Worm (Caenorhabditis elegans) whole organism, L3 larva: Measurements from ENCODE around the gene F55G7.3.

Source experiments
- R02D3.7 ChIP-seq: fragments of 150-350 bp; optimal IDR thresholded peaks from 2 replicates; lab custom pipeline; 2014; ENCODE audit warnings: missing biosample characterization, missing genetic modification characterization
- ama-1 ChIP-seq: fragments of 150-350 bp; optimal IDR thresholded peaks from 2 replicates; lab custom pipeline; 2018
- ceh-28 ChIP-seq: fragments of 150-350 bp; optimal IDR thresholded peaks from 2 replicates; lab custom pipeline; 2014; ENCODE audit warnings: missing biosample characterization, missing genetic modification reagents, missing genetic modification characterization
- elt-3 ChIP-seq, 3 experiments: fragments of 150-350 bp in 1 of 3; sonication (generic microtip) in 2 of 3; optimal IDR thresholded peaks; 2 replicates in 2 of 3; 4 replicates in 1 of 3; lab custom pipeline; 2014 to 2017; ENCODE audit warnings: missing biosample characterization in 3 of 3, missing genetic modification characterization in 3 of 3
- lsy-12 ChIP-seq: sonication (generic microtip); optimal IDR thresholded peaks from 2 replicates; lab custom pipeline; 2016; ENCODE audit warnings: mild to moderate bottlenecking, missing genetic modification characterization, missing compliant biosample characterization
- nhr-11 ChIP-seq: fragments of 150-350 bp; optimal IDR thresholded peaks from 2 replicates; lab custom pipeline; 2014; ENCODE audit warnings: missing biosample characterization, missing genetic modification characterization
- nhr-23 ChIP-seq: fragments of 150-350 bp; optimal IDR thresholded peaks from 2 replicates; lab custom pipeline; 2014; ENCODE audit warnings: missing biosample characterization, missing genetic modification reagents, missing genetic modification characterization
- nhr-237 ChIP-seq: fragments of 150-350 bp; optimal IDR thresholded peaks from 2 replicates; lab custom pipeline; 2014; ENCODE audit warnings: missing biosample characterization, missing genetic modification characterization
- sea-2 ChIP-seq: fragments of 150-350 bp; sonication (generic microtip); optimal IDR thresholded peaks from 4 replicates; lab custom pipeline; 2014; ENCODE audit warnings: missing biosample characterization, missing genetic modification reagents, missing genetic modification characterization
- unc-62 ChIP-seq: fragments of 150-350 bp; sonication (generic microtip); optimal IDR thresholded peaks from 4 replicates; lab custom pipeline; 2014; ENCODE audit warnings: missing biosample characterization, missing genetic modification reagents, missing genetic modification characterization

ce11 chrX:11964555-11964954 is 22.7 kb upstream of the F55G7.3 start:
- TF ChIP-seq R02D3.7 (tag; lab: Kevin White, UChicago): no peak
- no peak for TF ChIP-seq ceh-28 (tag; lab: Kevin White, UChicago)
- peak in 1 of 3 experiments; percentile 19 for TF ChIP-seq elt-3 (tag; optimal IDR thresholded peaks at IDR 0.05; lab: Kevin White, UChicago)
- no peak for TF ChIP-seq sea-2 (GFP tag; lab: Kevin White, UChicago)
- no peak for TF ChIP-seq lsy-12 (tag; lab: Kevin White, UChicago)
- TF ChIP-seq unc-62 (GFP tag; lab: Kevin White, UChicago): no peak
- TF ChIP-seq ama-1: no peak
- TF ChIP-seq nhr-23 (tag; lab: Kevin White, UChicago): no peak
- no peak for TF ChIP-seq nhr-237 (tag; lab: Kevin White, UChicago)
- TF ChIP-seq nhr-11 (tag; lab: Kevin White, UChicago): no peak
